Worm (Caenorhabditis elegans): ENCODE data around the gene C25F9.4.

ce11 chrV:19431036-19431435, 14.7 kb upstream of the C25F9.4 start, which contains the start of gene srw-85:
- no peak for TF ChIP-seq pha-4 (tag; optimal IDR thresholded peaks at IDR 0.05)
- no peak for TF ChIP-seq ham-2 (GFP tag; optimal IDR thresholded peaks at IDR 0.05)
- TF ChIP-seq lsy-2 (tag; optimal IDR thresholded peaks at IDR 0.05) = no peak
